Fruit fly (Drosophila melanogaster): ENCODE data around the gene Npc2c.

DNA sequence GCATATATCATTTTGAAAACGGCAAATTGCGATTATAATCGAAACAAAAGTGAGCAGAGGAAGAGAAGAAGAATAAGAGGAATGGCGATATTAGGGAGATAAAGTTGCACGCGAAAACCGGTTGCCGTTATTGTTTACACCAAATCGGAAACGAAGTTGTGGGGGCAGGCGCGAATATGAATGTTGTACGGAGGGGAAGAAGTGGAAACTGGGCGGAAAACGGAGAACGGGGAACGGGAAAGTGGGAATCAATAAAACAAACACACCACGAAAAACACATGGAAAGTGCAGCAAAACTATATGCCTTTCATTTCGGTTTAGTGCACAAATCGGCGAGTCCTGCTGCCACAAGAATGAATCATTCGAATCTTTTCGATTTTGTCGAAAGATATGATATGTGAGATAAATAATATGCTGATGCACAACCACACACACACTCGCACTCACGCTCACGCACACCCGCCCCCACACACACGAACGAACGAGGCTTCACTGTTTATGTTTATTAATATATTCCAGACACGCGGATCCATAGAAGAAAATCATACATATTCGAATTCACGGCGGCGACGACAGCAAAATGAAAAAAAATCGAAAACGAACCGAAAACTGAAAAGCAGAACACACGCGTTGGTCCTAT is 17.9 kb upstream of the Npc2c start:
- TF ChIP-seq gcm2 (GFP tag; optimal IDR thresholded peaks at IDR 0.05) = no peak
- TF ChIP-seq Six4 (GFP tag; optimal IDR thresholded peaks at IDR 0.05) = no peak
- TF ChIP-seq CG8765 (GFP tag; IDR thresholded peaks at IDR 0.05) = no peak
- TF ChIP-seq CG11093 (GFP tag; IDR thresholded peaks at IDR 0.05) = no peak
- TF ChIP-seq Dll (GFP tag; IDR thresholded peaks at IDR 0.05; ENCODE audit: partially characterized antibody) = no peak
- TF ChIP-seq HmgZ (tag; optimal IDR thresholded peaks at IDR 0.05) = no peak
- TF ChIP-seq Mrtf (GFP tag; IDR thresholded peaks at IDR 0.05) = no peak

All from whole organism, embryonic.